Worm (Caenorhabditis elegans): ENCODE results near the gene folt-1.

DNA sequence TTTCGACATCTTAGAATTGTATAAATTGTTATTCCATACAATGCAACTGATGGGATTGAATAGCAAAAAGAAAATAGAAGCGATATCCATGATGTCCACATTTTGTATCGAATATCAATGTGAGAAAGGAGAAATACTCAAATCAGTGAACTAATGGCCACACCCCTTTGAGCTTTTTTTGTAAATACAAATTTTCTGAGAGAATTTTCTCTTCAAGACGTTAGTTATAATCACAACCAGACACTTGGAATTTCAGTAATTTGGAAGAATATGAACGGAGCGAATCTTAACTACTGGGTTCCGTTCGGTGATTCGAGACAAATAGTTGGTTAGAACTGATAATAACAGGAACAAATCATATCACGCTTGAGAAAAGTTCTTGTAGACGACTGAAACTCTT is 20.5 kb downstream of the folt-1 start, which contains the start of gene srg-41:
- TF ChIP-seq pha-4 (tag; optimal IDR thresholded peaks at IDR 0.05) (no peak), unc-62 (GFP tag; optimal IDR thresholded peaks at IDR 0.05) (no peak), ztf-4 (tag; optimal IDR thresholded peaks at IDR 0.05) (no peak), fkh-2 (tag; optimal IDR thresholded peaks at IDR 0.05) (no peak), lsy-12 (tag; optimal IDR thresholded peaks at IDR 0.05) (no peak), mdl-1 (tag; optimal IDR thresholded peaks at IDR 0.05) (no peak), snpc-4 (tag; optimal IDR thresholded peaks at IDR 0.05) (no peak), nhr-76 (tag; optimal IDR thresholded peaks at IDR 0.05) (no peak), ama-1 (optimal IDR thresholded peaks at IDR 0.05) (no peak), egl-27 (tag; optimal IDR thresholded peaks at IDR 0.05) (no peak), eor-1 (tag; optimal IDR thresholded peaks at IDR 0.05) (no peak), pqm-1 (tag; optimal IDR thresholded peaks at IDR 0.05) (no peak), nhr-77 (tag; optimal IDR thresholded peaks at IDR 0.05) (no peak)
